Fruit fly (Drosophila melanogaster) whole organism, prepupa: Measurements from ENCODE around the gene L2HGDH.

Experiments used
- Blimp-1 ChIP-seq: fragments of 200-800 bp; sonication (Bioruptor generic); optimal IDR thresholded peaks from 3 replicates; lab custom pipeline; 2017; ENCODE audit warnings: missing biosample characterization, missing genetic modification characterization, mild to moderate bottlenecking, moderate library complexity, missing genetic modification reagents
- CG10631 ChIP-seq: fragments of 200-800 bp; sonication (Bioruptor generic); optimal IDR thresholded peaks from 2 replicates; lab custom pipeline; 2016; ENCODE audit warnings: missing biosample characterization, missing genetic modification characterization
- CG10669 ChIP-seq: fragments of 200-800 bp; sonication (Bioruptor generic); optimal IDR thresholded peaks from 3 replicates; lab custom pipeline; 2018; ENCODE audit warnings: missing biosample characterization, mild to moderate bottlenecking, missing genetic modification characterization, moderate library complexity
- CG11902 ChIP-seq: fragments of 200-800 bp; sonication (Bioruptor generic); optimal IDR thresholded peaks from 3 replicates; lab custom pipeline; 2016; ENCODE audit warnings: missing biosample characterization, missing genetic modification characterization
- CG1621 ChIP-seq: fragments of 200-800 bp; sonication (Bioruptor generic); optimal IDR thresholded peaks from 3 replicates; lab custom pipeline; 2018; ENCODE audit warnings: missing biosample characterization, mild to moderate bottlenecking, missing genetic modification characterization
- CG16779 ChIP-seq: fragments of 200-800 bp; sonication (Bioruptor generic); optimal IDR thresholded peaks from 3 replicates; lab custom pipeline; 2017; ENCODE audit warnings: missing biosample characterization, mild to moderate bottlenecking, missing genetic modification characterization
- CG31627 ChIP-seq: fragments of 200-800 bp; sonication (Bioruptor generic); optimal IDR thresholded peaks from 3 replicates; lab custom pipeline; 2016; ENCODE audit warnings: missing biosample characterization, missing genetic modification characterization
- CG3919 ChIP-seq: fragments of 200-800 bp; sonication (Bioruptor generic); optimal IDR thresholded peaks from 3 replicates; lab custom pipeline; 2016; ENCODE audit warnings: missing biosample characterization, missing genetic modification characterization
- CG6163 ChIP-seq: fragments of 200-800 bp; sonication (Bioruptor generic); IDR thresholded peaks from 3 replicates; pipeline ENCODE4 v1.3.6; 2022; ENCODE audit warnings: missing biosample characterization, missing genetic modification characterization
- CG6792 ChIP-seq: fragments of 200-800 bp; sonication (Bioruptor generic); optimal IDR thresholded peaks from 3 replicates; lab custom pipeline; 2016; ENCODE audit warnings: missing biosample characterization, missing genetic modification characterization
- CG6808 ChIP-seq: fragments of 200-800 bp; sonication (Bioruptor generic); optimal IDR thresholded peaks from 3 replicates; lab custom pipeline; 2017; ENCODE audit warnings: missing biosample characterization, missing genetic modification characterization, mild to moderate bottlenecking, moderate library complexity, missing genetic modification reagents
- CG6854 ChIP-seq: fragments of 200-800 bp; sonication (Bioruptor generic); optimal IDR thresholded peaks from 2 replicates; lab custom pipeline; 2017; ENCODE audit warnings: missing biosample characterization, mild to moderate bottlenecking, missing genetic modification characterization
- CG7368 ChIP-seq: fragments of 200-800 bp; sonication (Bioruptor generic); optimal IDR thresholded peaks from 3 replicates; lab custom pipeline; 2016; ENCODE audit warnings: missing biosample characterization, missing genetic modification characterization
- CG8119 ChIP-seq: fragments of 200-800 bp; sonication (Bioruptor generic); IDR thresholded peaks from 3 replicates; pipeline ENCODE4 v1.3.6; 2022; ENCODE audit warnings: missing biosample characterization, missing genetic modification characterization
- CG8319 ChIP-seq: fragments of 200-800 bp; sonication (Bioruptor generic); optimal IDR thresholded peaks from 3 replicates; lab custom pipeline; 2016; ENCODE audit warnings: missing biosample characterization, missing genetic modification characterization
- CG8632 ChIP-seq: fragments of 200-800 bp; sonication (Bioruptor generic); optimal IDR thresholded peaks from 3 replicates; lab custom pipeline; 2016; ENCODE audit warnings: missing biosample characterization, missing genetic modification characterization
- Eip78C ChIP-seq: fragments of 200-800 bp; sonication (Bioruptor generic); peaks from one replicate; lab custom pipeline; 2016; ENCODE audit warnings: missing biosample characterization, missing genetic modification characterization
- Ets96B ChIP-seq: fragments of 200-800 bp; optimal IDR thresholded peaks from 2 replicates; lab custom pipeline; 2019; ENCODE audit warnings: missing biosample characterization, mild to moderate bottlenecking, missing genetic modification characterization, moderate library complexity
- Hr38 ChIP-seq: sonication (Bioruptor generic); optimal IDR thresholded peaks from 2 replicates; lab custom pipeline; 2016; ENCODE audit warnings: missing biosample characterization, missing genetic modification characterization
- Hr39 ChIP-seq: fragments of 200-800 bp; sonication (Bioruptor generic); optimal IDR thresholded peaks from 2 replicates; lab custom pipeline; 2016; ENCODE audit warnings: missing biosample characterization, missing genetic modification characterization
- Hr4 ChIP-seq: fragments of 200-800 bp; sonication (Bioruptor generic); optimal IDR thresholded peaks from 3 replicates; lab custom pipeline; 2016; ENCODE audit warnings: missing biosample characterization, missing genetic modification characterization
- Lpt ChIP-seq: fragments of 200-800 bp; sonication (Bioruptor generic); optimal IDR thresholded peaks from 3 replicates; lab custom pipeline; 2016; ENCODE audit warnings: missing biosample characterization, missing genetic modification characterization
- Met ChIP-seq: fragments of 200-800 bp; sonication (Bioruptor generic); optimal IDR thresholded peaks from 3 replicates; lab custom pipeline; 2016; ENCODE audit warnings: missing biosample characterization, missing genetic modification characterization
- OdsH ChIP-seq: fragments of 200-800 bp; sonication (Bioruptor generic); optimal IDR thresholded peaks from 3 replicates; lab custom pipeline; 2016; ENCODE audit warnings: missing biosample characterization, missing genetic modification characterization
- Smox ChIP-seq: fragments of 200-800 bp; sonication (Bioruptor generic); optimal IDR thresholded peaks from 3 replicates; lab custom pipeline; 2016; ENCODE audit warnings: missing biosample characterization, missing genetic modification characterization
- Sox102F ChIP-seq: fragments of 200-800 bp; sonication (Bioruptor generic); optimal IDR thresholded peaks from 2 replicates; lab custom pipeline; 2016; ENCODE audit warnings: missing biosample characterization, mild to moderate bottlenecking, missing genetic modification characterization
- Sox14 ChIP-seq: fragments of 200-800 bp; sonication (Bioruptor generic); optimal IDR thresholded peaks from 3 replicates; lab custom pipeline; 2016; ENCODE audit warnings: missing biosample characterization, missing genetic modification characterization
- Sox15 ChIP-seq: fragments of 200-800 bp; sonication (Bioruptor generic); optimal IDR thresholded peaks from 3 replicates; lab custom pipeline; 2016; ENCODE audit warnings: missing biosample characterization, missing genetic modification characterization
- achi ChIP-seq: fragments of 200-800 bp; sonication (Bioruptor generic); optimal IDR thresholded peaks from 3 replicates; lab custom pipeline; 2016; ENCODE audit warnings: missing biosample characterization, missing genetic modification characterization
- dac ChIP-seq: fragments of 200-800 bp; sonication (Bioruptor generic); optimal IDR thresholded peaks from 2 replicates; lab custom pipeline; 2017; ENCODE audit warnings: missing biosample characterization, mild to moderate bottlenecking, missing genetic modification characterization
- dsx ChIP-seq: fragments of 200-800 bp; optimal IDR thresholded peaks from 3 replicates; lab custom pipeline; 2019; ENCODE audit warnings: missing biosample characterization, mild to moderate bottlenecking, missing genetic modification characterization, moderate library complexity; ENCODE audit not compliant: poor library complexity, severe bottlenecking
- eg ChIP-seq: fragments of 200-800 bp; sonication (Bioruptor generic); IDR thresholded peaks from 3 replicates; pipeline ENCODE4 v1.3.6; 2022; ENCODE audit warnings: missing biosample characterization, missing genetic modification characterization
- esn ChIP-seq: fragments of 200-800 bp; sonication (Bioruptor generic); optimal IDR thresholded peaks from 2 replicates; lab custom pipeline; 2016; ENCODE audit warnings: missing biosample characterization, mild to moderate bottlenecking, missing genetic modification characterization, moderate library complexity
- fd85E ChIP-seq: fragments of 200-800 bp; sonication (Bioruptor generic); optimal IDR thresholded peaks from 3 replicates; lab custom pipeline; 2016; ENCODE audit warnings: missing biosample characterization, missing genetic modification characterization
- net ChIP-seq: fragments of 200-800 bp; sonication (Bioruptor generic); optimal IDR thresholded peaks from 3 replicates; lab custom pipeline; 2016; ENCODE audit warnings: missing biosample characterization, missing genetic modification characterization
- spab ChIP-seq: fragments of 200-800 bp; sonication (Bioruptor generic); optimal IDR thresholded peaks from 2 replicates; lab custom pipeline; 2017; ENCODE audit warnings: missing biosample characterization, mild to moderate bottlenecking, missing genetic modification characterization, missing genetic modification reagents
- ss ChIP-seq, 2 experiments: fragments of 200-800 bp; sonication (Bioruptor generic); optimal IDR thresholded peaks; 2 replicates in 1 of 2; 3 replicates in 1 of 2; lab custom pipeline; 2017 to 2018; ENCODE audit warnings: mild to moderate bottlenecking in 2 of 2, missing biosample characterization in 2 of 2, missing genetic modification characterization in 2 of 2, moderate library complexity in 1 of 2
- svp ChIP-seq: fragments of 200-800 bp; sonication (Bioruptor generic); peaks from one replicate; lab custom pipeline; 2016; ENCODE audit warnings: missing biosample characterization, missing genetic modification characterization
- topi ChIP-seq: fragments of 200-800 bp; sonication (Bioruptor generic); optimal IDR thresholded peaks from 3 replicates; lab custom pipeline; 2016; ENCODE audit warnings: missing biosample characterization, missing genetic modification characterization
- vri ChIP-seq: fragments of 200-800 bp; sonication (Bioruptor generic); optimal IDR thresholded peaks from 3 replicates; lab custom pipeline; 2016; ENCODE audit warnings: missing biosample characterization, mild to moderate bottlenecking, missing genetic modification characterization

The L2HGDH gene

dm6 chr2L:18992196-18992595, 17.9 kb upstream of the L2HGDH start, which contains the start of gene CG46465:
Gene CG46465 (plus strand): TSS chr2L:18992496.
- TF ChIP-seq CG6792 (no peak), Ets96B (tag; lab: Kevin White, UChicago) (no peak), Hr4 (no peak), CG10631 (GFP tag; lab: Kevin White, UChicago) (no peak)

- no peak for TF ChIP-seq CG8119 (GFP tag; lab: Robert Waterston, UW)
- no peak for TF ChIP-seq CG8319 (GFP tag; lab: Kevin White, UChicago)
- TF ChIP-seq dac (GFP tag; lab: Kevin White, UChicago) = no peak
- no peak for TF ChIP-seq CG7368
- TF ChIP-seq achi = no peak
- TF ChIP-seq CG10669 (GFP tag; lab: Kevin White, UChicago) = no peak
- no peak for TF ChIP-seq dsx
- TF ChIP-seq Ets96B (tag; lab: Kevin White, UChicago) = no peak
- no peak for TF ChIP-seq topi (GFP tag; lab: Kevin White, UChicago)
- no peak for TF ChIP-seq CG6792
- TF ChIP-seq CG8632 = no peak
- no peak for TF ChIP-seq ss (GFP tag; optimal IDR thresholded peaks at IDR 0.05; lab: Kevin White, UChicago)
- TF ChIP-seq net (GFP tag; lab: Kevin White, UChicago) = no peak
- TF ChIP-seq svp (GFP tag; lab: Kevin White, UChicago) = no peak
These were observed 16.5 kb upstream of the L2HGDH start, which contains the start of gene CG15169 for dm6 chr2L:18990720-18991119. Gene CG15169 (plus strand): TSS chr2L:18991020.

dm6 chr2L:18990133-18990532, 15.9 kb upstream of the L2HGDH start, which contains the start of gene CG15170:
Gene CG15170 (minus strand): TSS chr2L:18990233.
- no peak for TF ChIP-seq Blimp-1 (GFP tag; lab: Kevin White, UChicago)
- no peak for TF ChIP-seq vri
- no peak for TF ChIP-seq Ets96B (tag; lab: Kevin White, UChicago)
- TF ChIP-seq fd85E (GFP tag; lab: Kevin White, UChicago) = no peak
- no peak for TF ChIP-seq CG8119 (GFP tag; lab: Robert Waterston, UW)
- no peak for TF ChIP-seq Sox15 (GFP tag; lab: Kevin White, UChicago)
- no peak for TF ChIP-seq Lpt (GFP tag; lab: Kevin White, UChicago)
- no peak for TF ChIP-seq CG6808
- TF ChIP-seq CG10631 (GFP tag; lab: Kevin White, UChicago) = no peak
- TF ChIP-seq Sox102F (GFP tag; lab: Kevin White, UChicago) = no peak
- TF ChIP-seq eg (GFP tag; lab: Robert Waterston, UW) = no peak
- no peak for TF ChIP-seq Smox (GFP tag; lab: Kevin White, UChicago)
- TF ChIP-seq Eip78C (GFP tag; lab: Kevin White, UChicago) = no peak
- TF ChIP-seq Hr4 = no peak
- TF ChIP-seq CG8319 (GFP tag; lab: Kevin White, UChicago) = no peak
- no peak for TF ChIP-seq CG6792

- TF ChIP-seq Smox (GFP tag; lab: Kevin White, UChicago) (no peak), Lpt (GFP tag; lab: Kevin White, UChicago) (no peak), OdsH (peak; percentile 36), Hr38 (no peak), Hr39 (no peak), CG16779 (tag; lab: Kevin White, UChicago) (no peak), CG6792 (no peak), spab (GFP tag; lab: Kevin White, UChicago) (no peak), dsx (peak; percentile 16), fd85E (GFP tag; lab: Kevin White, UChicago) (no peak), Sox102F (GFP tag; lab: Kevin White, UChicago) (peak; percentile 38), CG3919 (GFP tag; lab: Kevin White, UChicago) (peak; percentile 50), topi (GFP tag; lab: Kevin White, UChicago) (peak; percentile 17), eg (GFP tag; lab: Robert Waterston, UW) (peak; percentile 19; the same call in 2 of the 3 replicates), svp (GFP tag; lab: Kevin White, UChicago) (no peak), CG31627 (GFP tag; lab: Kevin White, UChicago) (peak; percentile 26), Sox14 (peak; percentile 10), CG7368 (no peak), CG10669 (GFP tag; lab: Kevin White, UChicago) (peak; percentile 9), CG8319 (GFP tag; lab: Kevin White, UChicago) (no peak), CG1621 (tag; lab: Kevin White, UChicago) (no peak), net (GFP tag; lab: Kevin White, UChicago) (peak; percentile 20), esn (peak; percentile 61), CG6163 (peak; percentile 61; the same call in 2 of the 3 replicates), CG8119 (GFP tag; lab: Robert Waterston, UW) (0 out of 3 replicates have a peak, but pooled peaks have one; percentile 38), CG11902 (peak; percentile 51), CG6854 (GFP tag; lab: Kevin White, UChicago) (peak; percentile 44), Met (GFP tag; lab: Kevin White, UChicago) (peak; percentile 13), dac (GFP tag; lab: Kevin White, UChicago) (no peak), Hr4 (peak; percentile 49), vri (peak; percentile 27)
These were observed 13.0 kb upstream of the L2HGDH start, which contains the start of the genes Swip-1 and EMC5 for dm6 chr2L:18987078-18987895. Gene Swip-1 (minus strand): TSS chr2L:18987280. Gene EMC5 (plus strand): TSS chr2L:18987707.
